Worm (Caenorhabditis elegans) whole organism, L1 larva: Measurements from ENCODE around the gene T02H6.5.

Experiments
- aly-2 ChIP-seq: fragments of 150-350 bp; optimal IDR thresholded peaks from 2 replicates; lab custom pipeline; 2014; ENCODE audit warnings: missing biosample characterization, missing genetic modification characterization
- blmp-1 ChIP-seq: fragments of 150-350 bp; optimal IDR thresholded peaks from 2 replicates; lab custom pipeline; 2014; ENCODE audit warnings: missing biosample characterization, missing genetic modification characterization
- ceh-88 ChIP-seq: fragments of 200-800 bp; sonication (Bioruptor generic); IDR thresholded peaks from 2 replicates; pipeline ENCODE4 v1.3.6; 2022; ENCODE audit warnings: missing genetic modification characterization, missing compliant biosample characterization
- dpl-1 ChIP-seq, 3 experiments: fragments of 150-350 bp in 2 of 3; sonication (generic microtip) in 1 of 3; optimal IDR thresholded peaks; 2 replicates each; lab custom pipeline; 2014 to 2017; ENCODE audit warnings: missing biosample characterization in 3 of 3, missing genetic modification characterization in 3 of 3, missing genetic modification reagents in 3 of 3
- egl-27 ChIP-seq, 2 experiments: fragments of 150-350 bp in 1 of 2; sonication (generic microtip); optimal IDR thresholded peaks; 3 replicates each; lab custom pipeline; 2017 to 2018; ENCODE audit warnings: missing biosample characterization in 2 of 2, missing genetic modification characterization in 2 of 2, missing genetic modification reagents in 2 of 2
- fos-1 ChIP-seq: fragments of 150-350 bp; optimal IDR thresholded peaks from 2 replicates; lab custom pipeline; 2014; ENCODE audit warnings: missing biosample characterization, missing genetic modification characterization
- grh-1 ChIP-seq: fragments of 200-800 bp; sonication (Bioruptor generic); IDR thresholded peaks from 2 replicates; pipeline ENCODE4 v1.3.6; 2022; ENCODE audit warnings: missing genetic modification reagents, missing genetic modification characterization, missing compliant biosample characterization
- lin-13 ChIP-seq: fragments of 150-350 bp; optimal IDR thresholded peaks from 2 replicates; lab custom pipeline; 2014; ENCODE audit warnings: missing biosample characterization, missing genetic modification reagents, missing genetic modification characterization
- mep-1 ChIP-seq: fragments of 150-350 bp; optimal IDR thresholded peaks from 2 replicates; lab custom pipeline; 2014; ENCODE audit warnings: missing biosample characterization, missing genetic modification characterization
- nhr-12 ChIP-seq: sonication (generic microtip); optimal IDR thresholded peaks from 2 replicates; lab custom pipeline; 2017; ENCODE audit warnings: missing biosample characterization, missing genetic modification characterization
- nhr-237 ChIP-seq: fragments of 150-350 bp; optimal IDR thresholded peaks from 2 replicates; lab custom pipeline; 2014; ENCODE audit warnings: missing biosample characterization, missing genetic modification characterization
- rnt-1 ChIP-seq: sonication (generic microtip); optimal IDR thresholded peaks from 2 replicates; lab custom pipeline; 2016; ENCODE audit warnings: mild to moderate bottlenecking, missing genetic modification characterization, moderate library complexity, missing compliant biosample characterization

ce11 chrII:680612-681011, 4.3 kb upstream of the T02H6.5 start, which contains the start of the genes T02H6.10 and T02H6.8:
- TF ChIP-seq nhr-237 (tag; lab: Kevin White, UChicago) (no peak), rnt-1 (tag; lab: Kevin White, UChicago) (no peak), lin-13 (GFP tag; lab: Kevin White, UChicago) (no peak), blmp-1 (tag; lab: Kevin White, UChicago) (no peak), aly-2 (tag; lab: Kevin White, UChicago) (no peak), egl-27 (tag; optimal IDR thresholded peaks at IDR 0.05; lab: Kevin White, UChicago) (no peak), nhr-12 (tag; lab: Kevin White, UChicago) (no peak), dpl-1 (GFP tag; optimal IDR thresholded peaks at IDR 0.05; lab: Kevin White, UChicago) (no peak), fos-1 (tag; lab: Kevin White, UChicago) (no peak), grh-1 (GFP tag; lab: Robert Waterston, UW) (no peak), mep-1 (no peak), ceh-88 (GFP tag; lab: Robert Waterston, UW) (no peak)
